Worm (Caenorhabditis elegans): ENCODE results near the gene C33F10.1.

The C33F10.1 gene

ce11 chrII:4800524-4800923 lies 34.3 kb upstream of the C33F10.1 start:
- TF ChIP-seq hmg-4 (GFP tag; optimal IDR thresholded peaks at IDR 0.05): no peak
- no peak for TF ChIP-seq sea-1 (GFP tag; conservative IDR thresholded peaks at IDR 0.05)
- no peak for TF ChIP-seq flt-1 (GFP tag; IDR thresholded peaks at IDR 0.05)
- no peak for TF ChIP-seq hnd-1 (tag; optimal IDR thresholded peaks at IDR 0.05)

- TF ChIP-seq tbx-37 (GFP tag; conservative IDR thresholded peaks at IDR 0.05) (no peak), pes-1 (GFP tag; IDR thresholded peaks at IDR 0.05) (no peak), ceh-13 (GFP tag; optimal IDR thresholded peaks at IDR 0.05) (no peak), aly-1 (tag; optimal IDR thresholded peaks at IDR 0.05) (no peak), B0310.2 (tag; optimal IDR thresholded peaks at IDR 0.05) (no peak), F13C5.2 (tag; optimal IDR thresholded peaks at IDR 0.05) (no peak), hmbx-1 (tag; optimal IDR thresholded peaks at IDR 0.05) (no peak), hmg-4 (GFP tag; optimal IDR thresholded peaks at IDR 0.05) (no peak), ama-1 (optimal IDR thresholded peaks at IDR 0.05) (no peak), tbx-11 (GFP tag; IDR thresholded peaks at IDR 0.05) (no peak), tra-4 (tag; optimal IDR thresholded peaks at IDR 0.05) (no peak), scrt-1 (GFP tag; IDR thresholded peaks at IDR 0.05) (no peak), sea-1 (GFP tag; conservative IDR thresholded peaks at IDR 0.05) (no peak)
Observed at ce11 chrII:4802917-4803316, 31.9 kb upstream of the C33F10.1 start.

- TF ChIP-seq tbx-37 (GFP tag; conservative IDR thresholded peaks at IDR 0.05) (no peak), B0310.2 (tag; optimal IDR thresholded peaks at IDR 0.05) (no peak), ama-1 (optimal IDR thresholded peaks at IDR 0.05) (no peak), hmbx-1 (tag; optimal IDR thresholded peaks at IDR 0.05) (no peak), tbx-11 (GFP tag; IDR thresholded peaks at IDR 0.05) (no peak)
Observed at ce11 chrII:4805799-4806198, 29.0 kb upstream of the C33F10.1 start.

ce11 chrII:4806261-4806660 lies 28.6 kb upstream of the C33F10.1 start:
- TF ChIP-seq pes-1 (GFP tag; IDR thresholded peaks at IDR 0.05) (no peak), ets-7 (tag; optimal IDR thresholded peaks at IDR 0.05) (no peak), aly-1 (tag; optimal IDR thresholded peaks at IDR 0.05) (no peak), F13C5.2 (tag; optimal IDR thresholded peaks at IDR 0.05) (no peak), B0310.2 (tag; optimal IDR thresholded peaks at IDR 0.05) (no peak), ama-1 (optimal IDR thresholded peaks at IDR 0.05) (no peak), tra-4 (tag; optimal IDR thresholded peaks at IDR 0.05) (no peak), hnd-1 (tag; optimal IDR thresholded peaks at IDR 0.05) (no peak), ceh-13 (GFP tag; optimal IDR thresholded peaks at IDR 0.05) (no peak), hmg-4 (GFP tag; optimal IDR thresholded peaks at IDR 0.05) (no peak)

ce11 chrII:4806726-4807125 lies 28.1 kb upstream of the C33F10.1 start:
- no peak for TF ChIP-seq ama-1 (optimal IDR thresholded peaks at IDR 0.05)

- TF ChIP-seq hmg-4 (GFP tag; optimal IDR thresholded peaks at IDR 0.05) (no peak), hnd-1 (tag; optimal IDR thresholded peaks at IDR 0.05) (no peak), tbx-11 (GFP tag; IDR thresholded peaks at IDR 0.05) (no peak), ceh-13 (GFP tag; optimal IDR thresholded peaks at IDR 0.05) (no peak)
Observed at ce11 chrII:4811986-4812385, 22.8 kb upstream of the C33F10.1 start, which contains the start of gene rig-6. Gene rig-6 (minus strand): TSS chrII:4812086.

- no peak for TF ChIP-seq hnd-1 (tag; optimal IDR thresholded peaks at IDR 0.05)
- TF ChIP-seq tbx-37 (GFP tag; conservative IDR thresholded peaks at IDR 0.05): no peak
- no peak for TF ChIP-seq B0310.2 (tag; optimal IDR thresholded peaks at IDR 0.05)
- no peak for TF ChIP-seq hmg-4 (GFP tag; optimal IDR thresholded peaks at IDR 0.05)
- TF ChIP-seq tbx-11 (GFP tag; IDR thresholded peaks at IDR 0.05): no peak
- no peak for TF ChIP-seq ama-1 (optimal IDR thresholded peaks at IDR 0.05)
- TF ChIP-seq ets-7 (tag; optimal IDR thresholded peaks at IDR 0.05): no peak
- no peak for TF ChIP-seq ceh-36 (tag; optimal IDR thresholded peaks at IDR 0.05)
- no peak for TF ChIP-seq scrt-1 (GFP tag; IDR thresholded peaks at IDR 0.05)
- TF ChIP-seq hmbx-1 (tag; optimal IDR thresholded peaks at IDR 0.05): no peak
- TF ChIP-seq sea-1 (GFP tag; conservative IDR thresholded peaks at IDR 0.05): no peak
- TF ChIP-seq tra-4 (tag; optimal IDR thresholded peaks at IDR 0.05): no peak
- no peak for TF ChIP-seq flt-1 (GFP tag; IDR thresholded peaks at IDR 0.05)
- no peak for TF ChIP-seq pes-1 (GFP tag; IDR thresholded peaks at IDR 0.05)
- no peak for TF ChIP-seq ceh-13 (GFP tag; optimal IDR thresholded peaks at IDR 0.05)
- no peak for TF ChIP-seq F13C5.2 (tag; optimal IDR thresholded peaks at IDR 0.05)
- TF ChIP-seq aly-1 (tag; optimal IDR thresholded peaks at IDR 0.05): no peak
Observed at ce11 chrII:4815356-4815755, 19.5 kb upstream of the C33F10.1 start.

ce11 chrII:4818780-4819179 lies 16.0 kb upstream of the C33F10.1 start:
- TF ChIP-seq pes-1 (GFP tag; IDR thresholded peaks at IDR 0.05): no peak
- no peak for TF ChIP-seq scrt-1 (GFP tag; IDR thresholded peaks at IDR 0.05)
- no peak for TF ChIP-seq ets-7 (tag; optimal IDR thresholded peaks at IDR 0.05)
- TF ChIP-seq F13C5.2 (tag; optimal IDR thresholded peaks at IDR 0.05): no peak
- no peak for TF ChIP-seq aly-1 (tag; optimal IDR thresholded peaks at IDR 0.05)
- TF ChIP-seq ceh-13 (GFP tag; optimal IDR thresholded peaks at IDR 0.05): no peak
- no peak for TF ChIP-seq flt-1 (GFP tag; IDR thresholded peaks at IDR 0.05)

ce11 chrII:4821739-4822138 lies 13.1 kb upstream of the C33F10.1 start, which contains the start of gene lact-5:
Gene lact-5 (minus strand): TSS chrII:4821739.
- TF ChIP-seq ceh-36 (tag; optimal IDR thresholded peaks at IDR 0.05): no peak
- TF ChIP-seq B0310.2 (tag; optimal IDR thresholded peaks at IDR 0.05): no peak
- no peak for TF ChIP-seq ceh-13 (GFP tag; optimal IDR thresholded peaks at IDR 0.05)
- TF ChIP-seq ama-1 (optimal IDR thresholded peaks at IDR 0.05): no peak
